Worm (Caenorhabditis elegans) whole organism, L4 larva: ENCODE results near the gene srj-6.
A peak's percentile ranks its signal among the peaks of the same experiment; 100 is the strongest.

Experiments used
- F10B5.3 ChIP-seq: sonication (generic microtip); optimal IDR thresholded peaks from 2 replicates; lab custom pipeline; 2016; ENCODE audit warnings: mild to moderate bottlenecking, missing genetic modification characterization, missing compliant biosample characterization
- F37D6.2 ChIP-seq: sonication (generic microtip); optimal IDR thresholded peaks from 2 replicates; lab custom pipeline; 2016; ENCODE audit warnings: mild to moderate bottlenecking, missing genetic modification characterization, missing compliant biosample characterization
- R02D3.7 ChIP-seq: fragments of 150-350 bp; sonication (generic microtip); optimal IDR thresholded peaks from 3 replicates; lab custom pipeline; 2014; ENCODE audit warnings: missing biosample characterization, missing genetic modification characterization
- aha-1 ChIP-seq: fragments of 150-350 bp; peaks from one replicate; lab custom pipeline; 2014; ENCODE audit warnings: missing biosample characterization, missing genetic modification characterization
- aly-2 ChIP-seq: sonication (generic microtip); optimal IDR thresholded peaks from 2 replicates; lab custom pipeline; 2018; ENCODE audit warnings: missing biosample characterization, missing genetic modification characterization
- ama-1 ChIP-seq: fragments of 150-350 bp; optimal IDR thresholded peaks from 2 replicates; lab custom pipeline; 2014; ENCODE audit warnings: inconsistent platforms, mixed read lengths
- arid-1 ChIP-seq: fragments of 200-800 bp; sonication (Bioruptor generic); conservative IDR thresholded peaks from 2 replicates; pipeline ENCODE4 v1.3.6; 2022; ENCODE audit warnings: missing genetic modification reagents, missing genetic modification characterization, missing compliant biosample characterization
- ceh-20 ChIP-seq: fragments of 200-800 bp; sonication (Bioruptor generic); IDR thresholded peaks from 2 replicates; pipeline ENCODE4 v1.3.6; 2022; ENCODE audit warnings: missing genetic modification reagents, missing genetic modification characterization, missing compliant biosample characterization
- ceh-28 ChIP-seq: fragments of 150-350 bp; optimal IDR thresholded peaks from 2 replicates; lab custom pipeline; 2014; ENCODE audit warnings: missing biosample characterization, missing genetic modification reagents, missing genetic modification characterization
- ceh-32 ChIP-seq: sonication (generic microtip); optimal IDR thresholded peaks from 2 replicates; lab custom pipeline; 2016; ENCODE audit warnings: mild to moderate bottlenecking, missing genetic modification characterization, missing compliant biosample characterization; ENCODE audit not compliant: poor library complexity
- ceh-44 ChIP-seq: fragments of 200-800 bp; sonication (Bioruptor generic); IDR thresholded peaks from 2 replicates; pipeline ENCODE4 v1.3.6; 2022; ENCODE audit warnings: missing genetic modification reagents, missing genetic modification characterization, missing compliant biosample characterization
- ceh-82 ChIP-seq: sonication (generic microtip); optimal IDR thresholded peaks from 2 replicates; lab custom pipeline; 2017; ENCODE audit warnings: missing biosample characterization, missing genetic modification characterization
- ces-1 ChIP-seq: fragments of 150-350 bp; sonication (generic microtip); optimal IDR thresholded peaks from 4 replicates; lab custom pipeline; 2014; ENCODE audit warnings: missing biosample characterization, missing genetic modification reagents, missing genetic modification characterization
- cey-2 ChIP-seq: sonication (generic microtip); optimal IDR thresholded peaks from 3 replicates; lab custom pipeline; 2017; ENCODE audit warnings: missing genetic modification characterization, mild to moderate bottlenecking, missing compliant biosample characterization, antibody characterized with exemption, borderline replicate concordance; ENCODE audit not compliant: insufficient read depth
- daf-19 ChIP-seq: fragments of 200-800 bp; sonication (Bioruptor generic); conservative IDR thresholded peaks from 2 replicates; pipeline ENCODE4 v1.3.6; 2022; ENCODE audit warnings: missing genetic modification characterization, missing compliant biosample characterization
- dpl-1 ChIP-seq: fragments of 150-350 bp; optimal IDR thresholded peaks from 2 replicates; lab custom pipeline; 2014; ENCODE audit warnings: missing biosample characterization, missing genetic modification reagents, missing genetic modification characterization
- egl-43 ChIP-seq: fragments of 200-800 bp; sonication (Bioruptor generic); IDR thresholded peaks from 2 replicates; pipeline ENCODE4 v1.3.6; 2022; ENCODE audit warnings: missing genetic modification reagents, missing genetic modification characterization, missing compliant biosample characterization
- fos-1 ChIP-seq: fragments of 150-350 bp; optimal IDR thresholded peaks from 2 replicates; lab custom pipeline; 2014; ENCODE audit warnings: missing biosample characterization, missing genetic modification characterization
- hlh-11 ChIP-seq: fragments of 200-800 bp; sonication (Bioruptor generic); optimal IDR thresholded peaks from 2 replicates; lab custom pipeline; 2018; ENCODE audit warnings: mild to moderate bottlenecking, missing genetic modification characterization, missing compliant biosample characterization
- hlh-30 ChIP-seq: sonication (generic microtip); optimal IDR thresholded peaks from 2 replicates; lab custom pipeline; 2017; ENCODE audit warnings: antibody characterized with exemption, mild to moderate bottlenecking, missing genetic modification characterization, missing compliant biosample characterization; ENCODE audit not compliant: insufficient read depth
- hmg-1.1 ChIP-seq: fragments of 200-800 bp; sonication (Bioruptor generic); IDR thresholded peaks from 2 replicates; pipeline ENCODE4 v1.3.6; 2022; ENCODE audit warnings: missing genetic modification reagents, missing genetic modification characterization, missing compliant biosample characterization
- lim-7 ChIP-seq: fragments of 200-800 bp; sonication (Bioruptor generic); IDR thresholded peaks from 2 replicates; pipeline ENCODE4 v1.3.6; 2022; ENCODE audit warnings: missing genetic modification characterization, missing compliant biosample characterization
- lin-38 ChIP-seq: fragments of 200-800 bp; sonication (Bioruptor generic); IDR thresholded peaks from 2 replicates; pipeline ENCODE4 v1.3.6; 2022; ENCODE audit warnings: missing genetic modification reagents, missing genetic modification characterization, missing compliant biosample characterization
- lin-39 ChIP-seq: fragments of 150-350 bp; optimal IDR thresholded peaks from 2 replicates; lab custom pipeline; 2014; ENCODE audit warnings: missing biosample characterization, missing genetic modification reagents, missing genetic modification characterization
- mdt-29 ChIP-seq: fragments of 200-800 bp; sonication (Bioruptor generic); IDR thresholded peaks from 2 replicates; pipeline ENCODE4 v1.3.6; 2022; ENCODE audit warnings: missing genetic modification reagents, missing genetic modification characterization, missing compliant biosample characterization
- mep-1 ChIP-seq: fragments of 150-350 bp; sonication (generic microtip); optimal IDR thresholded peaks from 3 replicates; lab custom pipeline; 2014; ENCODE audit warnings: missing biosample characterization, missing genetic modification characterization
- mxl-3 ChIP-seq: fragments of 200-800 bp; sonication (Bioruptor generic); optimal IDR thresholded peaks from 2 replicates; lab custom pipeline; 2018; ENCODE audit warnings: mild to moderate bottlenecking, missing genetic modification characterization, missing compliant biosample characterization
- nhr-111 ChIP-seq: fragments of 200-800 bp; sonication (Bioruptor generic); optimal IDR thresholded peaks from 2 replicates; lab custom pipeline; 2018; ENCODE audit warnings: mild to moderate bottlenecking, missing genetic modification characterization, missing compliant biosample characterization
- nhr-25 ChIP-seq: sonication (generic microtip); optimal IDR thresholded peaks from 2 replicates; lab custom pipeline; 2017; ENCODE audit warnings: missing genetic modification characterization, mild to moderate bottlenecking, missing compliant biosample characterization, antibody characterized with exemption, moderate library complexity, borderline replicate concordance; ENCODE audit not compliant: insufficient read depth
- nhr-28 ChIP-seq: fragments of 150-350 bp; optimal IDR thresholded peaks from 2 replicates; lab custom pipeline; 2014; ENCODE audit warnings: missing biosample characterization, missing genetic modification characterization
- nhr-41 ChIP-seq: fragments of 200-800 bp; sonication (Bioruptor generic); IDR thresholded peaks from 2 replicates; pipeline ENCODE4 v1.3.6; 2022; ENCODE audit warnings: missing genetic modification reagents, missing genetic modification characterization, missing compliant biosample characterization
- skn-1 ChIP-seq: fragments of 150-350 bp; optimal IDR thresholded peaks from 2 replicates; lab custom pipeline; 2014; ENCODE audit warnings: missing biosample characterization, missing genetic modification characterization
- spr-1 ChIP-seq: sonication (generic microtip); optimal IDR thresholded peaks from 2 replicates; lab custom pipeline; 2016; ENCODE audit warnings: mild to moderate bottlenecking, missing genetic modification characterization, missing compliant biosample characterization
- unc-130 ChIP-seq: sonication (generic microtip); optimal IDR thresholded peaks from 2 replicates; lab custom pipeline; 2016; ENCODE audit warnings: missing genetic modification reagents, missing genetic modification characterization, missing compliant biosample characterization
- zip-2 ChIP-seq: fragments of 150-350 bp; optimal IDR thresholded peaks from 2 replicates; lab custom pipeline; 2014; ENCODE audit warnings: missing biosample characterization, missing genetic modification characterization
- ztf-11 ChIP-seq: fragments of 150-350 bp; optimal IDR thresholded peaks from 2 replicates; lab custom pipeline; 2014; ENCODE audit warnings: missing biosample characterization, missing genetic modification characterization

srj-6 gene

DNA sequence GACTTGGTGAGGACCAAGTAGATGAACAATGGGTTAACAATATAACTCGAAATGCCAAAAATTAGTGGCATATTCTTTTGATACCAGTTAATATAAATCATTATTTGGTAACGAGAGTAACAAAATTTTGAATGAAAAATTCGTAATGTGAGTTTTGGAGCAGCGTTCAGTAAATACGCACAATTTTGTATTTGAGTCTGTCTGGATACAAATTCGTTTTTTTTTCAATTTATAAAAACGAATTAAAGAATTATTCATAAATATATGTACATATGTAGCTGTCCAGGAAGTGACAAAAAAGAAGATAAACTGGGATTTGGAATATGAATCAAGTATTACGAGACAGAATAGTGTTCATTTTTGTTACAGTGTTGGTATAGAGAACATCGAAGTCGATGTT is 1.4 kb downstream of the srj-6 start, which contains the start of gene srj-5:
Gene srj-5 (minus strand): TSS at position 101 of the 400 bp plus-strand sequence.
- TF ChIP-seq lin-38 (GFP tag; lab: Robert Waterston, UW) (no peak), zip-2 (tag; lab: Kevin White, UChicago) (no peak), lin-39 (tag; lab: Kevin White, UChicago) (no peak), nhr-41 (no peak)

DNA sequence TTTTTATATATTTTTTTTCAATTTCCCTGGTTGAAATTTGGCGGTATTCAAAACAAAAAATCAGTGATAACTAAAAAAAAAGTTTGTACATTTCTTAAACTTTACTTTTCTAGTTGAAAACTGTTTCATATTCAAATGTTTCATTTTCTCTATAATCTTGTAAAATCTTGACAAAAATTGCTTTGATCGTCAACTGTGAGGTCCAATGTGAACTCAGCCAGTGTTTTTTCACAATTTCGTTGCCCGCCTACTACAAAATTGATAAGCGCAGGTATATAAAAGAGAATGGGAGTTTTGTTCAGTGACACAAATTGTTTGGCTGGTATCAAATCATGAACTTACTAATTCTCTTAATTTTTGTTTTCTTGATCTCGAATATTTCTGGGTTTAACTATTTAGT is 7.4 kb downstream of the srj-6 start, which contains the start of gene ugt-42:
Gene ugt-42 (plus strand): TSS at position 301 of the 400 bp plus-strand sequence.
- TF ChIP-seq ces-1 (GFP tag; lab: Kevin White, UChicago) (no peak), nhr-111 (GFP tag; lab: Kevin White, UChicago) (no peak), F37D6.2 (tag; lab: Kevin White, UChicago) (no peak), ceh-82 (tag; lab: Kevin White, UChicago) (no peak)

DNA sequence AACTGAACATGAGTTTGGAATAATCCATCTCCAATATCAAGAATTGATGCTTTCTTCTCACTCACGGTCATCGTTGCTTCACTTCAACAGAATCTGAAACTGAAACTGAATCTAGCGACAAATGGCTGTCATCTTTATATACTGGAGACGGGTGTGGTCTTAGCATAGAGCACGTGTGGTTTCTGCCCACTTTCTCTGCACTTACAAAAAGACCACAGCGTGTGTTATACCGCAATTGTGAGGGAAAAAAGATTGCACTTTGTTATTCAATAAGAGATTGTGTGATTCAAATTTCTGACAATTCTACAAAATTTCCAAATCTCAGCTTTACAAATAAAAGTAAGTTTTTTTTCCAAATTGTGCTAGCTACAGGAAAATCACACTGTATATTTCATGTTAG is 8.2 kb downstream of the srj-6 start, which contains the start of gene F48G7.12:
Gene F48G7.12 (minus strand): TSS at position 101 of the 400 bp plus-strand sequence.
- TF ChIP-seq cey-2: no peak
- TF ChIP-seq ztf-11: no peak
- no peak for TF ChIP-seq egl-43 (GFP tag; lab: Robert Waterston, UW)
- no peak for TF ChIP-seq unc-130 (GFP tag; lab: Kevin White, UChicago)
- TF ChIP-seq arid-1 (GFP tag; lab: Robert Waterston, UW): no peak
- TF ChIP-seq nhr-28: no peak
- TF ChIP-seq hlh-11: no peak
- TF ChIP-seq F10B5.3 (tag; lab: Kevin White, UChicago): no peak
- TF ChIP-seq daf-19 (GFP tag; lab: Robert Waterston, UW): no peak
- TF ChIP-seq spr-1 (tag; lab: Kevin White, UChicago): no peak
- TF ChIP-seq ceh-28: no peak
- TF ChIP-seq mxl-3 (GFP tag; lab: Kevin White, UChicago): no peak
- no peak for TF ChIP-seq mdt-29 (GFP tag; lab: Robert Waterston, UW)

DNA sequence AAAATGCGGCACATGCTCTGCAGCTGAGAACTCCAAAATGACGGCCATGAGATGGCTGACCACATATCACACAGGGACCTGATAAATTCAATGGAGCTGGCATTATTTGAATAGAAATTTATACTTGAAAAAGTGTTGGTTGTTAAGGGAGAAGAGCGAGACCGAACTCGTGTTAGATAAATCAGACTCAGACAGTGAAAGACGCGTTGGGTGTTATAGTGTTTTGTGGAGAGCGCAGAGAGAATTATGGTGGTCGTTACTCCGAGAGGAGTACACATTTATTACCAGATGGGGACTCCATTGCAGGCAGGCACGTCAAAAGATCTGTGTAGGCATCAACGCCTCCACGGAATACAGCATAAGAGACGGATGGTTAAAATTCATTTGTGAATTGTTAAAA is 11.6 kb downstream of the srj-6 start, which contains the start of gene nhr-190:
Gene nhr-190 (minus strand): TSS at position 175 of the 400 bp plus-strand sequence.
- no peak for TF ChIP-seq hlh-11
- no peak for TF ChIP-seq skn-1 (tag; lab: Kevin White, UChicago)
- TF ChIP-seq hlh-30 (tag; lab: Kevin White, UChicago): peak; percentile 58
- TF ChIP-seq mep-1: no peak
- no peak for TF ChIP-seq nhr-28
- TF ChIP-seq aly-2: no peak
- TF ChIP-seq lim-7: 0 out of 2 replicates have a peak, but pooled peaks have one; percentile 3
- TF ChIP-seq daf-19 (GFP tag; lab: Robert Waterston, UW): no peak
- no peak for TF ChIP-seq ama-1
- no peak for TF ChIP-seq nhr-25 (tag; lab: Kevin White, UChicago)
- TF ChIP-seq fos-1: no peak
- 0 out of 2 replicates have a peak, but pooled peaks have one; percentile 39 for TF ChIP-seq hmg-1.1 (GFP tag; lab: Robert Waterston, UW)
- no peak for TF ChIP-seq dpl-1
- no peak for TF ChIP-seq R02D3.7 (tag; lab: Kevin White, UChicago)
- TF ChIP-seq ceh-44 (GFP tag; lab: Robert Waterston, UW): no peak

DNA sequence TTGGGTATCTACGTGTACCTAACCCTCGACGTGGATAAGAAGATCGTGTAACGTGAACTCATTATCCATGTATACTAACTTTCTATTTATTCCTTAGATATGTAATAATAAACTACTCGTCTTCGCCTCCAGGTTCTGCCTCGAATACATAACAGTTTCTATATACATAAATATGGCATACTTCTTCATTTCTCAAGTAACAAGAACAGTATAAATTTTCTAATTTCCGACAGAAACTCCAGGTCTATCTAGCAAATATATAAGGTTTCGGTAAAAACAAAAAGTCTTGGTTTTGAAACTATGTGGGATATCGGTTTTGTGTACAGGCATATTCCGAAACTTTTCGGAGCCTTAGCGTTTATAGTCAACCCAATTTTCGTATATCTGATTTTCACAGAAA is 16.0 kb downstream of the srj-6 start, which contains the start of gene srj-37:
Gene srj-37 (plus strand): TSS at position 301 of the 400 bp plus-strand sequence.
- TF ChIP-seq cey-2 (no peak), R02D3.7 (tag; lab: Kevin White, UChicago) (no peak), hlh-30 (tag; lab: Kevin White, UChicago) (no peak), ceh-32 (tag; lab: Kevin White, UChicago) (no peak), aha-1 (no peak), ceh-20 (GFP tag; lab: Robert Waterston, UW) (no peak), spr-1 (tag; lab: Kevin White, UChicago) (no peak), hlh-11 (no peak), F10B5.3 (tag; lab: Kevin White, UChicago) (no peak), ama-1 (no peak)
- TF ChIP-seq, all 104 proteins: peak for 0
